Worm (Caenorhabditis elegans): ENCODE measurements around the gene M117.3.

Gene M117.3

DNA sequence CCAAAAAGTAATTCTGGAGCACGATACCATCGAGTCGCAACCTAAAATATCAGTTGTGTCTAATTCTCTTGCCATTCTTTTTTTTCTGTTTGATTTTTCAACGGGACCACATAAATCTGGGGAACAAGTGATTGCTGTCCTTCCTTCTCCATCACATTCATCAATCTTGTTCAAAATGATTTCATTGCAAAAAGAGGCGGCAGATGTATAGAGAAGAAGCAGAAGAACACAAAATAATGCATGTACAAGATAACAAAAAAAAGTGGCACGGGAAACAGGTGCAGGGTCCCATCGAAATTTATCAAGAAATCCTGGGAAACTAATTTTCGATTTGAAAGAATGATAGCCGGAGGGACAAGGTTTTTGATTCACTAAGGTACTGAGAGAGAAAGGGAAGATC lies 22.8 kb upstream of the M117.3 start:
- TF ChIP-seq nhr-85 (tag) (no peak), blmp-1 (tag; optimal IDR thresholded peaks at IDR 0.05) (no peak), rnt-1 (tag; optimal IDR thresholded peaks at IDR 0.05) (peak; percentile 36), ceh-63 (GFP tag; optimal IDR thresholded peaks at IDR 0.05) (no peak), vab-15 (tag; optimal IDR thresholded peaks at IDR 0.05) (no peak), nhr-71 (tag; optimal IDR thresholded peaks at IDR 0.05) (peak; percentile 52), sox-4 (tag; optimal IDR thresholded peaks at IDR 0.05) (no peak), lin-14 (GFP tag; optimal IDR thresholded peaks at IDR 0.05) (peak; percentile 72), ztf-11 (tag; optimal IDR thresholded peaks at IDR 0.05) (no peak), F16B12.6 (tag; optimal IDR thresholded peaks at IDR 0.05) (no peak), pag-3 (tag; optimal IDR thresholded peaks at IDR 0.05; ENCODE audit: borderline replicate concordance, insufficient read depth) (peak; percentile 63)

ce11 chrIV:11801078-11801477 lies 20.9 kb upstream of the M117.3 start, which contains the start of gene dyf-18:
TSS of gene dyf-18 (minus strand) at chrIV:11801178.
- no peak for TF ChIP-seq jun-1 (tag; optimal IDR thresholded peaks at IDR 0.05)
- TF ChIP-seq sox-4 (tag; optimal IDR thresholded peaks at IDR 0.05), result no peak
- TF ChIP-seq aha-1 (tag; optimal IDR thresholded peaks at IDR 0.05), result no peak
- no peak for TF ChIP-seq egl-27 (tag; optimal IDR thresholded peaks at IDR 0.05)
- no peak for TF ChIP-seq zip-4 (GFP tag; optimal IDR thresholded peaks at IDR 0.05)
- TF ChIP-seq zag-1 (tag; optimal IDR thresholded peaks at IDR 0.05), result no peak
- no peak for TF ChIP-seq unc-130 (tag; optimal IDR thresholded peaks at IDR 0.05)
- no peak for TF ChIP-seq hlh-4 (tag; optimal IDR thresholded peaks at IDR 0.05)
- no peak for TF ChIP-seq mdl-1 (tag; optimal IDR thresholded peaks at IDR 0.05)

DNA sequence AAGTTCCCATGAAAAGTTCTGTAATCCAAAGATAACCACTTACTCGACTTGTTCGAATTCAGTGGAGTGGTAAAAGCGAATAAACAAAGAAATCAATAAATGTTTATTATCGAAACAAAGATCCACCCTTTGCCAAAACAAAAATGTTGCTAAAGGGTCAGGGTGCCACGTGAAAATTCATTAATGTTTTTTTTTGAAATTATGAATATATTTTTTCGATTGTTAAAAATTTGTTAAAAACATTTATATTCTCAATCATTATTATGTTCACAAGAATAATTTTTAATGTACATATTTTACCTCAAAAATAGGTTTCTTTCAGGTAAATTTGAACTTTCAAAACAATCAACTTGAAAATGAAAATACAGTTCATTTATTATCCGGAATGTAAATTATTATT lies 19.0 kb upstream of the M117.3 start, which contains the start of gene H01G02.4:
TSS of gene H01G02.4 (minus strand) at position 101 of the 400 bp plus-strand sequence.
- TF ChIP-seq efl-1 (optimal IDR thresholded peaks at IDR 0.05), result no peak
- no peak for TF ChIP-seq efl-1 (GFP tag; optimal IDR thresholded peaks at IDR 0.05 in 1 of 2)
- TF ChIP-seq hlh-17 (GFP tag; optimal IDR thresholded peaks at IDR 0.05; ENCODE audit: borderline replicate concordance), result no peak
- no peak for TF ChIP-seq aly-2 (tag; optimal IDR thresholded peaks at IDR 0.05)
- no peak for TF ChIP-seq hlh-4 (tag; optimal IDR thresholded peaks at IDR 0.05)

ce11 chrIV:11804053-11804452 lies 18.0 kb upstream of the M117.3 start, which contains the start of gene H01G02.1:
TSS of gene H01G02.1 (minus strand) at chrIV:11804153.
- no peak for TF ChIP-seq lsy-2 (tag; optimal IDR thresholded peaks at IDR 0.05)
- TF ChIP-seq ztf-11 (tag; optimal IDR thresholded peaks at IDR 0.05), result no peak

DNA sequence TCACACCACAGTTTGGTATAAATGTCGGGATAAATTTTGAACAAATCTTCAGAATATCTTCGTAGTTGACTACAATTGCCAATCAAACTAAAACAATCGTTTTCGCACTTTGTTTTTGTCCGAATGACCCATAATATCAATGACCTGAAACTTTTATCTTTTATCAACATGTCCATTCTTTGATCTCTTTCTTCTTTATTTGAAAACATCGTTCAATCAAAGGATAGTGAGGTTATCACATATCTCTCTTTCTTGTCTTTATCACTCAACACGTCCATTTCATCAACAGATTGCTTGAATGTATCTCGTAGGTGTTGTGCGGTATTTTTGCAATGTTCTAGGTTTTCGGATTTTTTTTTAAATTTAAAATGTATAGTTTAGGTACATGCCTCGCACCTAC lies 13.0 kb upstream of the M117.3 start:
- TF ChIP-seq ceh-63 (GFP tag; optimal IDR thresholded peaks at IDR 0.05) (no peak), xbp-1 (tag; optimal IDR thresholded peaks at IDR 0.05) (no peak), nhr-20 (tag; optimal IDR thresholded peaks at IDR 0.05) (peak; percentile 49), lin-14 (GFP tag; optimal IDR thresholded peaks at IDR 0.05) (peak; percentile 7), egl-27 (tag; optimal IDR thresholded peaks at IDR 0.05) (no peak), lsy-2 (tag; optimal IDR thresholded peaks at IDR 0.05) (peak in 1 of 2 experiments; percentile 23), pqm-1 (tag; optimal IDR thresholded peaks at IDR 0.05) (no peak), elt-3 (tag; optimal IDR thresholded peaks at IDR 0.05) (peak in 5 of 6 experiments; percentile 27 to 66 (median 53)), pag-3 (tag; optimal IDR thresholded peaks at IDR 0.05; ENCODE audit: borderline replicate concordance, insufficient read depth) (no peak), pax-3 (tag; optimal IDR thresholded peaks at IDR 0.05) (no peak), F16B12.6 (tag; optimal IDR thresholded peaks at IDR 0.05) (no peak), nhr-19 (GFP tag; conservative IDR thresholded peaks at IDR 0.05) (no peak), efl-3 (GFP tag; optimal IDR thresholded peaks at IDR 0.05) (no peak), aly-2 (tag; optimal IDR thresholded peaks at IDR 0.05) (no peak), blmp-1 (tag; optimal IDR thresholded peaks at IDR 0.05) (peak; percentile 69), dsc-1 (tag; optimal IDR thresholded peaks at IDR 0.05) (no peak), nhr-28 (tag; optimal IDR thresholded peaks at IDR 0.05) (no peak), ceh-82 (tag; optimal IDR thresholded peaks at IDR 0.05) (no peak), hpl-2 (GFP tag; optimal IDR thresholded peaks at IDR 0.05) (no peak), mef-2 (tag; optimal IDR thresholded peaks at IDR 0.05) (no peak), nhr-237 (tag; optimal IDR thresholded peaks at IDR 0.05) (no peak), sox-4 (tag; optimal IDR thresholded peaks at IDR 0.05) (no peak), rnt-1 (tag; optimal IDR thresholded peaks at IDR 0.05) (no peak), lir-3 (tag; optimal IDR thresholded peaks at IDR 0.05; ENCODE audit: poor library complexity) (no peak), irx-1 (tag; optimal IDR thresholded peaks at IDR 0.05) (no peak), fkh-8 (tag; optimal IDR thresholded peaks at IDR 0.05) (no peak), dpl-1 (GFP tag; optimal IDR thresholded peaks at IDR 0.05) (no peak), nhr-85 (tag) (peak; percentile 62)

All from whole organism, L1 larva.